Worm (Caenorhabditis elegans): ENCODE data around the gene drr-2.

Gene drr-2

DNA sequence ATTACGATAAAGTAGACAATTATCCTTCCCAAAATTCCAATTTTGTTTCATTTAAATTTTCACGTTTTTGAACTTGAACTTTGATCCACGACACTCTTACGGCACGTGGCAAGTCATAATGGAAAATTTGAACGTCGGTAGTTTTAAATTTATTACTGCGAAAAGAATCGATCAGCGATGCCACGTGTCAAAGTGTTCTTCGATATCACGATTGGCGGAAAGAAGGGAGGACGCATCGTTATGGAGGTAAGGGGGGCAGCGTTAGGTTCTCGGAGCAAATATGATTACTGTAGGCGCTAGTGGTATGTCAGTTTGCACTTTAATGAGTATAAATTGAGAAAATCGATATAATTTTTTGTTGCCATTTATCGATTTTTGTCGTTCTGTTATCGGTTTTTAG is 49.2 kb upstream of the drr-2 start, which contains the start of gene cyn-2 (continued):
- TF ChIP-seq attf-6 (GFP tag; IDR thresholded peaks at IDR 0.05) (peak; percentile 61; the same call in 1 of the 2 replicates), cebp-1 (GFP tag; IDR thresholded peaks at IDR 0.05) (no peak), cebp-1 (tag; optimal IDR thresholded peaks at IDR 0.05) (no peak), ZK185.1 (tag; optimal IDR thresholded peaks at IDR 0.05; ENCODE audit: poor library complexity, severe bottlenecking) (no peak)

DNA sequence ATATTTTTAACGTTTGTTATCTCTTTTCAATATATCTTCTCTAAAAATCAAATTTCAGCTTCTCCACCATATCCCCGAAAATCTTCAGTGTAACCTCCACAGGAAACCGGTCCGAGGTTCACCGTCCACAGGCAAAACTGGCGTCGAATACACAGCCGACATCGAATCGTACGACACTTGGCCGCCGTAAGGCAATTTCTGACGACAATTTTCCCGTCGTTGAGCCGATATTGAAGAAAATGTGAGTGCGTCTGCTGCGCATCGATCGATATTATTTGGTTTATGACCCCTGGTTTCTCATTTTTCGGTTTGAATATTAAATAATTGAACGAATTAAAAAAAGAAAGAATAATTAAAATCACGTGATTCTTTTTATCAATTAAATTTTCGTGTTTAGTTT is 43.8 kb upstream of the drr-2 start, which contains the start of gene cul-2:
cul-2 (plus strand) TSS at position 59 of the 400 bp plus-strand sequence.
- no peak for TF ChIP-seq unc-62 (GFP tag; optimal IDR thresholded peaks at IDR 0.05)
- TF ChIP-seq hrde-1 (tag; optimal IDR thresholded peaks at IDR 0.05; ENCODE audit: borderline replicate concordance): no peak
- no peak for TF ChIP-seq lsy-27 (tag; optimal IDR thresholded peaks at IDR 0.05; ENCODE audit: borderline replicate concordance, insufficient read depth)
- TF ChIP-seq hlh-12 (tag; optimal IDR thresholded peaks at IDR 0.05): no peak
- TF ChIP-seq lin-54 (GFP tag; optimal IDR thresholded peaks at IDR 0.05): no peak
- TF ChIP-seq F33H1.4 (GFP tag; IDR thresholded peaks at IDR 0.05): no peak
- no peak for TF ChIP-seq egl-18 (GFP tag; IDR thresholded peaks at IDR 0.05)
- no peak for TF ChIP-seq aptf-2 (GFP tag; conservative IDR thresholded peaks at IDR 0.05)

DNA sequence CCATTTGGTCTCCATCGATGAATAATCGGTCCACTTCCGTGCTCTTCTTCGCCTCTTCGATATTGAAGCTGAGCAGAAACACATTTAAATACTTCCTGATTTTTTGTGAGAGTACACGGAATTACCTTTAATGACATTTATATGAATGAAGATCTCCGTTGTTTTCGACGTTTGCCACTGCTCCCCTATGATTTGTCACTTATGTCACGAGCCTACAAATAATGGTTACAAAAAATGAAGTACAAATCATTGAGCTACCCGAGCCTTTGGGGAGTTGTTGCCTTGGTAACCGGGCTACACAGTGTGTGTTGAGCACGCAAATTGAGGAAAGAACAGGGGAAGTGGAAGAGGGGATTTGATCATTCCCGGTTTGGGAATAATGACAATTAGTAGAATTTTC is 42.9 kb upstream of the drr-2 start, which contains the start of gene dyf-2:
dyf-2 (minus strand) TSS at position 137 of the 400 bp plus-strand sequence.
- TF ChIP-seq lin-35 (GFP tag; optimal IDR thresholded peaks at IDR 0.05) (no peak), ceh-79 (tag; optimal IDR thresholded peaks at IDR 0.05) (no peak), ceh-58 (GFP tag; IDR thresholded peaks at IDR 0.05) (no peak), bed-2 (GFP tag; IDR thresholded peaks at IDR 0.05) (no peak), T26A5.8 (tag; optimal IDR thresholded peaks at IDR 0.05) (no peak), let-607 (tag; optimal IDR thresholded peaks at IDR 0.05) (no peak), F52B5.7 (tag; optimal IDR thresholded peaks at IDR 0.05) (no peak), mes-4 (tag; optimal IDR thresholded peaks at IDR 0.05) (no peak), F23B12.7 (tag; optimal IDR thresholded peaks at IDR 0.05; ENCODE audit: insufficient read depth) (no peak), lin-26 (GFP tag; IDR thresholded peaks at IDR 0.05) (no peak), F22D6.2 (tag; optimal IDR thresholded peaks at IDR 0.05) (no peak), F10E7.11 (tag; optimal IDR thresholded peaks at IDR 0.05) (no peak), nfyb-1 (GFP tag; IDR thresholded peaks at IDR 0.05) (no peak), lag-1 (GFP tag; IDR thresholded peaks at IDR 0.05) (no peak)

DNA sequence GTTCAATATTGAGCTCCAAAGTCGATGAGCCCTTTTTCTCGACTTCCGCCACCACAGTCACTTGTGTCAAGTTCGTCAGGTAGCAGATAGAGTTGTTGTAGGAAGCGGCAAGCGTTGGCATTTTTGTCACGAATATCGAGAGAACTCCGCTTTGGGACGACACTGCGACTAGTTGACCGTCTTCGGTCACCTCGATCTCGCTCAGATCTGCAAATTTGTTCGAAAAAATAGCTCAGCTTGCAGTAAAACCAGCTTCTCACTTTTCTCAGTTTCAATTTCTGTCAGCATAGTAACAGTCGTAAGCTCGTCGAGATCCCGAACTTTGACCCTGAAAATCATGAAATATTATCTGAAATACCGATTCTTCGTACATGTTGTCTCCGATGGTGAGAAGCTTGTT is 40.9 kb upstream of the drr-2 start:
- no peak for TF ChIP-seq ceh-40 (GFP tag; IDR thresholded peaks at IDR 0.05)

DNA sequence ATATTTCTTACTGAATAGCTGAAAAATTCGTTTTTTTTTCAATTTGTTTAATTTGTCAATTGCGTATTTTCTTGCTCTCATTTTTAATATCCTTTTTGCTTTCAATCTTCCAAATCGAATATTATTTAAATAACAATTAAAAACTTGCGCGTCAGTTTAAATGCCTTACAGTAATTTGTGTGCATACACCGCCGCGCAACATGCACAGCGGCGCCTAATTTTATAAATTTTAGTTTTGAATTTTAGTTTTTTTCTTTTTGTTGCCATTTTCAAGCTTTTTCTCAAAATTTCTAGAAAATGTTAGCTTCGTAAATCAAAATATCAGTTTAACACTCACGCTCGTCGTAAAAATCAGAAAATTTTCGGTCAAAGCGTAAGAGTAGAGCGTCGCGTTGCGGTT is 39.9 kb upstream of the drr-2 start:
- TF ChIP-seq F10E7.11 (tag; optimal IDR thresholded peaks at IDR 0.05) (no peak), D2030.7 (GFP tag; IDR thresholded peaks at IDR 0.05) (peak; percentile 57), egl-44 (GFP tag; IDR thresholded peaks at IDR 0.05) (no peak), efl-1 (GFP tag; optimal IDR thresholded peaks at IDR 0.05) (peak; percentile 84), F57C9.4 (tag; optimal IDR thresholded peaks at IDR 0.05) (no peak), F55B11.4 (tag; optimal IDR thresholded peaks at IDR 0.05; ENCODE audit: borderline replicate concordance, insufficient read depth) (no peak), lsl-1 (GFP tag; optimal IDR thresholded peaks at IDR 0.05) (peak; percentile 84), ceh-91 (GFP tag; IDR thresholded peaks at IDR 0.05) (peak; percentile 24; the same call in 1 of the 2 replicates), Y56A3A.18 (GFP tag; IDR thresholded peaks at IDR 0.05) (no peak), chd-7 (tag; optimal IDR thresholded peaks at IDR 0.05) (no peak), madf-6 (GFP tag; IDR thresholded peaks at IDR 0.05) (peak; percentile 74), hsf-1 (GFP tag; IDR thresholded peaks at IDR 0.05) (no peak), ceh-27 (GFP tag; optimal IDR thresholded peaks at IDR 0.05) (no peak), hmg-20 (GFP tag; IDR thresholded peaks at IDR 0.05) (no peak), snpc-1.3 (tag; optimal IDR thresholded peaks at IDR 0.05; ENCODE audit: insufficient read depth) (peak; percentile 36), ztf-25 (GFP tag; IDR thresholded peaks at IDR 0.05) (no peak), F23B12.7 (tag; optimal IDR thresholded peaks at IDR 0.05; ENCODE audit: insufficient read depth) (no peak), ztf-26 (tag; optimal IDR thresholded peaks at IDR 0.05) (no peak)
